Fruit fly (Drosophila melanogaster) whole organism, embryonic: ENCODE data around the gene Nct.

ENCODE experiments used
- Bdp1 ChIP-seq: fragments of 200-800 bp; sonication (Bioruptor generic); optimal IDR thresholded peaks from 3 replicates; lab custom pipeline; 2016; ENCODE audit warnings: missing biosample characterization, missing genetic modification characterization
- CG10147 ChIP-seq: fragments of 200-800 bp; sonication (Bioruptor generic); optimal IDR thresholded peaks from 2 replicates; lab custom pipeline; 2019; ENCODE audit warnings: missing biosample characterization, mild to moderate bottlenecking, missing genetic modification characterization, moderate library complexity
- CG10267 ChIP-seq: fragments of 200-800 bp; sonication (Bioruptor generic); optimal IDR thresholded peaks from 2 replicates; lab custom pipeline; 2018; ENCODE audit warnings: missing biosample characterization, mild to moderate bottlenecking, missing genetic modification characterization, moderate library complexity
- CG11085 ChIP-seq: fragments of 200-800 bp; sonication (Bioruptor generic); IDR thresholded peaks from 2 replicates; pipeline ENCODE4 v1.3.6; 2022; ENCODE audit warnings: missing biosample characterization, missing genetic modification characterization
- CG11560 ChIP-seq: fragments of 200-800 bp; sonication (Bioruptor generic); IDR thresholded peaks from 3 replicates; pipeline ENCODE4 v1.3.6; 2022; ENCODE audit warnings: missing biosample characterization, missing genetic modification characterization
- CG12155 ChIP-seq: fragments of 200-800 bp; sonication (Bioruptor generic); optimal IDR thresholded peaks from 3 replicates; lab custom pipeline; 2016; ENCODE audit warnings: missing biosample characterization, missing genetic modification characterization
- CG12659 ChIP-seq: fragments of 200-800 bp; sonication (Bioruptor generic); optimal IDR thresholded peaks from 3 replicates; lab custom pipeline; 2017; ENCODE audit warnings: mild to moderate bottlenecking, missing biosample characterization, missing genetic modification reagents, missing genetic modification characterization
- CG13775 ChIP-seq: fragments of 200-800 bp; sonication (Bioruptor generic); optimal IDR thresholded peaks from 3 replicates; lab custom pipeline; 2017; ENCODE audit warnings: missing biosample characterization, mild to moderate bottlenecking, missing genetic modification characterization
- CG14860 ChIP-seq: fragments of 200-800 bp; sonication (Bioruptor generic); IDR thresholded peaks from 3 replicates; pipeline ENCODE4 v1.3.6; 2022; ENCODE audit warnings: missing biosample characterization, missing genetic modification characterization; ENCODE audit not compliant: partially characterized antibody
- CG1603 ChIP-seq: fragments of 200-800 bp; sonication (Bioruptor generic); optimal IDR thresholded peaks from 2 replicates; lab custom pipeline; 2019; ENCODE audit warnings: missing biosample characterization, mild to moderate bottlenecking, missing genetic modification characterization, moderate library complexity
- CG16813 ChIP-seq: fragments of 200-800 bp; sonication (Bioruptor generic); IDR thresholded peaks from 3 replicates; pipeline ENCODE4 v1.3.6; 2022; ENCODE audit warnings: missing biosample characterization, missing genetic modification characterization; ENCODE audit not compliant: partially characterized antibody
- CG18476 ChIP-seq: fragments of 200-800 bp; sonication (Bioruptor generic); optimal IDR thresholded peaks from 2 replicates; lab custom pipeline; 2016; ENCODE audit warnings: missing biosample characterization, mild to moderate bottlenecking, missing genetic modification characterization
- CG2120 ChIP-seq: fragments of 200-800 bp; sonication (Bioruptor generic); optimal IDR thresholded peaks from 3 replicates; lab custom pipeline; 2016; ENCODE audit warnings: missing biosample characterization, missing genetic modification characterization
- CG2129 ChIP-seq: fragments of 200-800 bp; sonication (Bioruptor generic); IDR thresholded peaks from 2 replicates; pipeline ENCODE4 v1.3.6; 2022; ENCODE audit warnings: missing biosample characterization, missing genetic modification characterization; ENCODE audit not compliant: partially characterized antibody
- CG32767 ChIP-seq: fragments of 200-800 bp; sonication (Bioruptor generic); IDR thresholded peaks from 2 replicates; pipeline ENCODE4 v1.3.6; 2022; ENCODE audit warnings: missing biosample characterization, missing genetic modification characterization
- CG4424 ChIP-seq: fragments of 200-800 bp; sonication (Bioruptor generic); optimal IDR thresholded peaks from 3 replicates; lab custom pipeline; 2016; ENCODE audit warnings: missing biosample characterization, missing genetic modification characterization
- CG4854 ChIP-seq: fragments of 200-800 bp; sonication (Bioruptor generic); optimal IDR thresholded peaks from 2 replicates; lab custom pipeline; 2016; ENCODE audit warnings: missing biosample characterization, missing genetic modification characterization, inconsistent platforms
- CG6791 ChIP-seq: fragments of 200-800 bp; sonication (Bioruptor generic); IDR thresholded peaks from 3 replicates; pipeline ENCODE4 v1.3.6; 2022; ENCODE audit warnings: missing biosample characterization, missing genetic modification characterization; ENCODE audit not compliant: partially characterized antibody
- CG7271 ChIP-seq: fragments of 200-800 bp; sonication (Bioruptor generic); optimal IDR thresholded peaks from 2 replicates; lab custom pipeline; 2018; ENCODE audit warnings: missing biosample characterization, mild to moderate bottlenecking, missing genetic modification characterization, moderate library complexity
- CG8290 ChIP-seq, 3 experiments: fragments of 200-800 bp; sonication (Bioruptor generic); optimal IDR thresholded peaks; 2 replicates each; lab custom pipeline; 2016 to 2019; ENCODE audit warnings: missing biosample characterization in 3 of 3, missing genetic modification characterization in 3 of 3, mild to moderate bottlenecking in 2 of 3, moderate library complexity in 1 of 3
- CG9437 ChIP-seq: fragments of 200-800 bp; sonication (Bioruptor generic); optimal IDR thresholded peaks from 2 replicates; lab custom pipeline; 2018; ENCODE audit warnings: missing biosample characterization, mild to moderate bottlenecking, missing genetic modification characterization
- Dek ChIP-seq: fragments of 200-800 bp; sonication (Bioruptor generic); optimal IDR thresholded peaks from 3 replicates; lab custom pipeline; 2019; ENCODE audit warnings: missing biosample characterization, mild to moderate bottlenecking, missing genetic modification characterization, moderate library complexity
- Hsf ChIP-seq: fragments of 200-800 bp; sonication (Bioruptor generic); optimal IDR thresholded peaks from 3 replicates; lab custom pipeline; 2016; ENCODE audit warnings: missing biosample characterization, missing genetic modification characterization
- Lhr ChIP-seq: fragments of 200-800 bp; sonication (Bioruptor generic); optimal IDR thresholded peaks from 3 replicates; lab custom pipeline; 2017; ENCODE audit warnings: mild to moderate bottlenecking, missing biosample characterization, missing genetic modification reagents, missing genetic modification characterization
- Lim3 ChIP-seq: fragments of 200-800 bp; sonication (Bioruptor generic); IDR thresholded peaks from 2 replicates; pipeline ENCODE4 v1.3.6; 2022; ENCODE audit warnings: missing biosample characterization, missing genetic modification characterization
- Max ChIP-seq: fragments of 200-800 bp; sonication (Bioruptor generic); optimal IDR thresholded peaks from 2 replicates; lab custom pipeline; 2016; ENCODE audit warnings: missing biosample characterization, mild to moderate bottlenecking, missing genetic modification characterization
- Opbp ChIP-seq: fragments of 200-800 bp; sonication (Bioruptor generic); IDR thresholded peaks from 3 replicates; pipeline ENCODE4 v1.3.6; 2022; ENCODE audit warnings: missing biosample characterization, missing genetic modification characterization; ENCODE audit not compliant: partially characterized antibody
- Optix ChIP-seq: fragments of 200-800 bp; sonication (Bioruptor generic); IDR thresholded peaks from 3 replicates; pipeline ENCODE4 v1.3.6; 2022; ENCODE audit warnings: missing biosample characterization, missing genetic modification characterization
- Scr ChIP-seq: fragments of 200-800 bp; sonication (Bioruptor generic); IDR thresholded peaks from 2 replicates; pipeline ENCODE4 v1.3.6; 2022; ENCODE audit warnings: missing biosample characterization, missing genetic modification characterization; ENCODE audit not compliant: partially characterized antibody
- Six4 ChIP-seq: fragments of 200-800 bp; sonication (Bioruptor generic); optimal IDR thresholded peaks from 2 replicates; lab custom pipeline; 2016; ENCODE audit warnings: missing biosample characterization, missing genetic modification characterization
- Ssrp ChIP-seq: fragments of 200-800 bp; sonication (Bioruptor generic); optimal IDR thresholded peaks from 2 replicates; lab custom pipeline; 2018; ENCODE audit warnings: missing biosample characterization, mild to moderate bottlenecking, missing genetic modification characterization, moderate library complexity
- al ChIP-seq: fragments of 200-800 bp; sonication (Bioruptor generic); IDR thresholded peaks from 2 replicates; pipeline ENCODE4 v1.3.6; 2022; ENCODE audit warnings: missing biosample characterization, missing genetic modification characterization
- ap ChIP-seq: fragments of 200-800 bp; sonication (Bioruptor generic); IDR thresholded peaks from 2 replicates; pipeline ENCODE4 v1.3.6; 2022; ENCODE audit warnings: missing biosample characterization, missing genetic modification characterization
- az2 ChIP-seq: fragments of 200-800 bp; sonication (Bioruptor generic); optimal IDR thresholded peaks from 3 replicates; lab custom pipeline; 2016; ENCODE audit warnings: missing biosample characterization, missing genetic modification characterization
- dpn ChIP-seq, 2 experiments: fragments of 200-800 bp; sonication (Bioruptor generic); optimal IDR thresholded peaks; 3 replicates each; lab custom pipeline; 2016; ENCODE audit warnings: missing biosample characterization in 2 of 2, missing genetic modification characterization in 2 of 2
- emc ChIP-seq: fragments of 200-800 bp; sonication (Bioruptor generic); optimal IDR thresholded peaks from 2 replicates; lab custom pipeline; 2016; ENCODE audit warnings: missing biosample characterization, missing genetic modification characterization
- esg ChIP-seq: fragments of 200-800 bp; sonication (Bioruptor generic); conservative IDR thresholded peaks from 2 replicates; pipeline ENCODE4 v1.3.6; 2022; ENCODE audit warnings: missing biosample characterization, missing genetic modification characterization
- fd3F ChIP-seq: fragments of 200-800 bp; sonication (Bioruptor generic); optimal IDR thresholded peaks from 2 replicates; lab custom pipeline; 2018; ENCODE audit warnings: missing biosample characterization, mild to moderate bottlenecking, missing genetic modification characterization, moderate library complexity
- ftz-f1 ChIP-seq: fragments of 200-800 bp; sonication (Bioruptor generic); optimal IDR thresholded peaks from 2 replicates; lab custom pipeline; 2016; ENCODE audit warnings: missing biosample characterization, missing genetic modification characterization
- gfzf ChIP-seq: fragments of 200-800 bp; sonication (Bioruptor generic); optimal IDR thresholded peaks from 2 replicates; lab custom pipeline; 2016; ENCODE audit warnings: missing biosample characterization, mild to moderate bottlenecking, missing genetic modification characterization, moderate library complexity
- hbn ChIP-seq: fragments of 200-800 bp; sonication (Bioruptor generic); IDR thresholded peaks from 2 replicates; pipeline ENCODE4 v1.3.6; 2022; ENCODE audit warnings: missing biosample characterization, missing genetic modification characterization; ENCODE audit not compliant: partially characterized antibody
- inv ChIP-seq: fragments of 200-800 bp; sonication (Bioruptor generic); IDR thresholded peaks from 2 replicates; pipeline ENCODE4 v1.3.6; 2022; ENCODE audit warnings: missing biosample characterization, missing genetic modification characterization; ENCODE audit not compliant: partially characterized antibody
- lilli ChIP-seq: fragments of 200-800 bp; sonication (Bioruptor generic); optimal IDR thresholded peaks from 3 replicates; lab custom pipeline; 2016; ENCODE audit warnings: missing biosample characterization, missing genetic modification characterization
- sens ChIP-seq: fragments of 200-800 bp; sonication (Bioruptor generic); peaks from one replicate; lab custom pipeline; 2016; ENCODE audit warnings: missing biosample characterization, missing genetic modification characterization
- seq ChIP-seq: fragments of 200-800 bp; sonication (Bioruptor generic); IDR thresholded peaks from 2 replicates; pipeline ENCODE4 v1.3.6; 2022; ENCODE audit warnings: missing biosample characterization, missing genetic modification characterization
- sna ChIP-seq: fragments of 200-800 bp; sonication (Bioruptor generic); IDR thresholded peaks from 2 replicates; pipeline ENCODE4 v1.3.6; 2022; ENCODE audit warnings: missing biosample characterization, missing genetic modification characterization; ENCODE audit not compliant: partially characterized antibody
- unpg ChIP-seq: fragments of 200-800 bp; sonication (Bioruptor generic); optimal IDR thresholded peaks from 3 replicates; lab custom pipeline; 2018; ENCODE audit warnings: missing biosample characterization, mild to moderate bottlenecking, missing genetic modification characterization, moderate library complexity

The Nct gene

dm6 chr3R:24816993-24817854 lies 34.2 kb upstream of the Nct start, which contains the start of the genes CG5808 and Saf-B (continued):
- TF ChIP-seq CG18476 (GFP tag; lab: Kevin White, UChicago) (peak; percentile 59), CG1603 (tag; lab: Kevin White, UChicago) (no peak), CG2129 (peak; percentile 60), unpg (GFP tag; lab: Kevin White, UChicago) (no peak), seq (GFP tag; lab: Robert Waterston, UW) (no peak; the same call in 1 of the 2 replicates), Six4 (GFP tag; lab: Kevin White, UChicago) (peak; percentile 40), hbn (GFP tag; lab: Robert Waterston, UW) (peak; percentile 67), CG11560 (tag; lab: Robert Waterston, UW) (peak; percentile 92), CG4854 (GFP tag; lab: Kevin White, UChicago) (no peak), CG7271 (peak; percentile 7), CG4424 (GFP tag; lab: Kevin White, UChicago) (peak; percentile 58), gfzf (GFP tag; lab: Kevin White, UChicago) (no peak), az2 (GFP tag; lab: Kevin White, UChicago) (peak; percentile 33), Scr (peak; percentile 86), Bdp1 (GFP tag; lab: Kevin White, UChicago) (no peak), CG16813 (GFP tag; lab: Robert Waterston, UW) (peak; percentile 90), CG11085 (GFP tag; lab: Robert Waterston, UW) (no peak), Hsf (GFP tag; lab: Kevin White, UChicago) (peak; percentile 38), al (GFP tag; lab: Robert Waterston, UW) (0 out of 2 replicates have a peak, but pooled peaks have one; percentile 34), fd3F (no peak), CG12659 (GFP tag; lab: Kevin White, UChicago) (peak; percentile 63), Lim3 (GFP tag; lab: Robert Waterston, UW) (no peak), CG12155 (GFP tag; lab: Kevin White, UChicago) (peak; percentile 44), esg (GFP tag; lab: Robert Waterston, UW) (peak; percentile 33; the same call in 1 of the 2 replicates), Lhr (peak; percentile 59), dpn (GFP tag; optimal IDR thresholded peaks at IDR 0.05; lab: Kevin White, UChicago) (peak in 1 of 2 experiments; percentile 32), CG6791 (peak; percentile 89), inv (GFP tag; lab: Robert Waterston, UW) (peak; percentile 75), Max (peak; percentile 61), Ssrp (peak; percentile 41), CG10147 (GFP tag; lab: Kevin White, UChicago) (no peak), Dek (tag; lab: Kevin White, UChicago) (peak; percentile 33), sna (GFP tag; lab: Robert Waterston, UW) (peak; percentile 56), Optix (no peak), emc (GFP tag; lab: Kevin White, UChicago) (no peak), CG13775 (GFP tag; lab: Kevin White, UChicago) (peak; percentile 61), CG10267 (tag; lab: Kevin White, UChicago) (peak; percentile 67), CG8290 (GFP tag; optimal IDR thresholded peaks at IDR 0.05; lab: Kevin White, UChicago) (peak; percentile 96), CG8290 (tag; optimal IDR thresholded peaks at IDR 0.05; lab: Kevin White, UChicago) (peak in 1 of 2 experiments; percentile 98), sens (GFP tag; lab: Kevin White, UChicago) (peak; percentile 36), CG9437 (GFP tag; lab: Kevin White, UChicago) (peak; percentile 86), lilli (GFP tag; lab: Kevin White, UChicago) (peak; percentile 38), ap (GFP tag; lab: Robert Waterston, UW) (peak; percentile 26; the same call in 1 of the 2 replicates), Opbp (GFP tag; lab: Robert Waterston, UW) (peak; percentile 80), CG2120 (GFP tag; lab: Kevin White, UChicago) (peak; percentile 22), CG14860 (peak; percentile 92), ftz-f1 (peak; percentile 38), CG32767 (GFP tag; lab: Robert Waterston, UW) (peak; percentile 81; the same call in 1 of the 2 replicates)
